Fruit fly (Drosophila melanogaster) whole organism, embryonic: ENCODE results near the gene Trm1.
A peak's percentile ranks its signal among the peaks of the same experiment; 100 is the strongest.

ENCODE experiments used
- B-H2 ChIP-seq: fragments of 200-800 bp; sonication (Bioruptor generic); optimal IDR thresholded peaks from 2 replicates; lab custom pipeline; 2018; ENCODE audit warnings: missing biosample characterization, mild to moderate bottlenecking, missing genetic modification characterization
- CG15073 ChIP-seq: fragments of 200-800 bp; sonication (Bioruptor generic); optimal IDR thresholded peaks from 2 replicates; lab custom pipeline; 2016; ENCODE audit warnings: missing biosample characterization, missing genetic modification characterization
- CG17385 ChIP-seq: fragments of 200-800 bp; sonication (Bioruptor generic); optimal IDR thresholded peaks from 3 replicates; lab custom pipeline; 2018; ENCODE audit warnings: missing biosample characterization, mild to moderate bottlenecking, missing genetic modification characterization
- CG6175 ChIP-seq: fragments of 200-800 bp; sonication (Bioruptor generic); IDR thresholded peaks from 3 replicates; pipeline ENCODE4 v1.3.6; 2022; ENCODE audit warnings: missing biosample characterization, missing genetic modification characterization
- Hr39 ChIP-seq: fragments of >200 bp; optimal IDR thresholded peaks from 2 replicates; lab custom pipeline; 2017
- amos ChIP-seq: fragments of 200-800 bp; sonication (Bioruptor generic); IDR thresholded peaks from 2 replicates; pipeline ENCODE4 v1.3.6; 2022; ENCODE audit warnings: missing biosample characterization, missing genetic modification characterization; ENCODE audit not compliant: partially characterized antibody
- dan ChIP-seq: fragments of 200-800 bp; sonication (Bioruptor generic); IDR thresholded peaks from 2 replicates; pipeline ENCODE4 v1.3.6; 2022; ENCODE audit warnings: missing biosample characterization, missing genetic modification characterization
- ems ChIP-seq: fragments of 200-800 bp; sonication (Bioruptor generic); optimal IDR thresholded peaks from 3 replicates; lab custom pipeline; 2016; ENCODE audit warnings: missing biosample characterization, missing genetic modification characterization
- fu2 ChIP-seq: fragments of 200-800 bp; sonication (Bioruptor generic); optimal IDR thresholded peaks from 2 replicates; lab custom pipeline; 2016; ENCODE audit warnings: missing biosample characterization, missing genetic modification characterization
- kay ChIP-seq: fragments of 200-800 bp; sonication (Bioruptor generic); optimal IDR thresholded peaks from 2 replicates; lab custom pipeline; 2016; ENCODE audit warnings: missing biosample characterization, missing genetic modification characterization
- nau ChIP-seq: fragments of 200-800 bp; sonication (Bioruptor generic); optimal IDR thresholded peaks from 3 replicates; lab custom pipeline; 2017; ENCODE audit warnings: missing biosample characterization, mild to moderate bottlenecking, missing genetic modification characterization, missing genetic modification reagents
- nerfin-1 ChIP-seq: fragments of 200-800 bp; sonication (Bioruptor generic); optimal IDR thresholded peaks from 3 replicates; lab custom pipeline; 2019; ENCODE audit warnings: missing biosample characterization, mild to moderate bottlenecking, missing genetic modification characterization, moderate library complexity

dm6 chr2L:12460767-12461739 is 33.2 kb downstream of the Trm1 start:
- no peak for TF ChIP-seq dan (GFP tag; lab: Robert Waterston, UW)
- peak; percentile 92 for TF ChIP-seq B-H2 (GFP tag; lab: Kevin White, UChicago)
- TF ChIP-seq CG15073 (GFP tag; lab: Kevin White, UChicago) = no peak
- TF ChIP-seq kay (GFP tag; lab: Kevin White, UChicago) = peak; percentile 36
- TF ChIP-seq CG17385 (GFP tag; lab: Kevin White, UChicago) = peak; percentile 70
- TF ChIP-seq amos = no peak; the same call in 1 of the 2 replicates
- peak; percentile 84 for TF ChIP-seq nau
- TF ChIP-seq Hr39 (lab: Kevin White, UChicago) = no peak
- TF ChIP-seq CG6175 (GFP tag; lab: Robert Waterston, UW) = 0 out of 3 replicates have a peak, but pooled peaks have one; percentile 46
- no peak for TF ChIP-seq fu2 (GFP tag; lab: Kevin White, UChicago)
- peak; percentile 92 for TF ChIP-seq nerfin-1 (tag; lab: Kevin White, UChicago)
- no peak for TF ChIP-seq ems (GFP tag; lab: Kevin White, UChicago)
